Fruit fly (Drosophila melanogaster) whole organism: Measurements from ENCODE around the gene CG2698.

Experiments used
- CG8478 ChIP-seq: fragments of >200 bp; optimal IDR thresholded peaks from 2 replicates; lab custom pipeline; 2018; ENCODE audit warnings: inconsistent platforms
- Dll ChIP-seq: fragments of >200 bp; optimal IDR thresholded peaks from 2 replicates; lab custom pipeline; 2017
- EcR ChIP-seq, 2 experiments: fragments of >200 bp; optimal IDR thresholded peaks; 2 replicates each; lab custom pipeline; 2017; ENCODE audit warnings: missing biosample characterization in 2 of 2, missing genetic modification characterization in 2 of 2, missing genetic modification reagents in 2 of 2
- pan ChIP-seq: fragments of >200 bp; optimal IDR thresholded peaks from 2 replicates; lab custom pipeline; 2017
- psq ChIP-seq: fragments of >200 bp; optimal IDR thresholded peaks from 2 replicates; lab custom pipeline; 2017
- usp ChIP-seq: fragments of >200 bp; optimal IDR thresholded peaks from 2 replicates; lab custom pipeline; 2017; ENCODE audit warnings: missing biosample characterization, missing genetic modification characterization, mixed read lengths

DNA sequence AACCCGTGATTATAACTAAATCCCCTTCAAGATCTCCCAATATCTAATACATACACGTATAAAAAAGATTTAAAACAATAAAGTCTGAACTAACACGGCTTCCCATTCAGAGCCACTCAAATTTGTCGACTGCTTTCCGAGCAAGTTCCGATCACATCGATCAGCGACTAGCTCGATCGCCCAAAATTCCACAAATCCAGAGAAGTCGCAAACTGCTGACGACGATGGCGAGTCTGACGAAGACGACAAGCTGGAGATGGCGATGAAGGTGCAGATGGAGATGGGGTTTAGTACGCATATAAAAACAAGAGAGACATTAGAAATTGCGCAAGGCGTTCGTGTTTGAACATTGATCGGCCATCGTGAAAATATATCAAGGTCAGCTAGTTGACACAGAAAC lies 2.6 kb upstream of the CG2698 start:
- TF ChIP-seq usp (GFP tag; lab: Kevin White, UChicago) (no peak), CG8478 (no peak), pan (lab: Kevin White, UChicago) (no peak), Dll (lab: Kevin White, UChicago) (no peak), EcR (GFP tag; optimal IDR thresholded peaks at IDR 0.05; lab: Kevin White, UChicago) (no peak), psq (lab: Kevin White, UChicago) (no peak)
